Fruit fly (Drosophila melanogaster): ENCODE data around the gene CG11696.
A peak's percentile ranks its signal among the peaks of the same experiment; 100 is the strongest.

CG11696 gene

DNA sequence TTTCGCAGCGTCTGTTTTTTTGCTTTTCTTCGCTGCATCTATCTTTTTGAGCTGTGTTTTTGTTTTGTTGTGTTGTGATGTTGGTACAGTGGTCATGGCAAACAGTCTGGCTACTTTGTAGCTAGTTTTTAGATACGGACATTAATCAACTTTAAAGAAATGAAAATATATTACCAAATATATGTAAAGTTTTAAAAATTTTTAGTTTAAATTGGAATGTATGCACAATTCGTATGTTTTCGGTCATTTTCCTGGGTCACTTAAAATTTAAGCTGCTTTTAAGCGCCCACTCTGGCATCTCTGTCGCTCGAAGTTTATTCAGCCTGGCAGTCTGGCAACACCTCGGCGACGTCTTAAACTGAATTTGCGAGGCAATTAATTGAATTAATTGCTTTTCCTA lies 3.0 kb downstream of the CG11696 start, which contains the start of gene CG11695 (continued):
- TF ChIP-seq dmrt99B (tag; optimal IDR thresholded peaks at IDR 0.05): peak; percentile 57
- no peak for TF ChIP-seq grn (GFP tag; optimal IDR thresholded peaks at IDR 0.05)
- TF ChIP-seq salm (tag; optimal IDR thresholded peaks at IDR 0.05): peak; percentile 27
- TF ChIP-seq nom (GFP tag; optimal IDR thresholded peaks at IDR 0.05): peak; percentile 67
- no peak for TF ChIP-seq rib (GFP tag; IDR thresholded peaks at IDR 0.05)
- TF ChIP-seq CG11560 (tag; IDR thresholded peaks at IDR 0.05): no peak
- peak; percentile 41 to 69 for TF ChIP-seq dpn (GFP tag; optimal IDR thresholded peaks at IDR 0.05)
- peak; percentile 20 for TF ChIP-seq Side (GFP tag; optimal IDR thresholded peaks at IDR 0.05)
- peak; percentile 81 for TF ChIP-seq lilli (GFP tag; optimal IDR thresholded peaks at IDR 0.05)
- peak; percentile 24 for TF ChIP-seq Lhr (GFP tag; optimal IDR thresholded peaks at IDR 0.05)
- peak; percentile 29 for TF ChIP-seq Camta (GFP tag; optimal IDR thresholded peaks at IDR 0.05)
- TF ChIP-seq CG32767 (GFP tag; IDR thresholded peaks at IDR 0.05): peak; percentile 19; the same call in 1 of the 2 replicates
- TF ChIP-seq CG6272 (GFP tag; IDR thresholded peaks at IDR 0.05): no peak
- TF ChIP-seq Opbp (GFP tag; IDR thresholded peaks at IDR 0.05; ENCODE audit: partially characterized antibody): no peak
- TF ChIP-seq Elba2 (GFP tag; optimal IDR thresholded peaks at IDR 0.05): no peak
- TF ChIP-seq YL-1 (GFP tag; optimal IDR thresholded peaks at IDR 0.05): peak; percentile 77
- peak; percentile 62 for TF ChIP-seq CG18262 (tag; optimal IDR thresholded peaks at IDR 0.05)
- TF ChIP-seq wek (GFP tag; optimal IDR thresholded peaks at IDR 0.05): no peak
- peak; percentile 47; the same call in 1 of the 2 replicates for TF ChIP-seq esg (GFP tag; conservative IDR thresholded peaks at IDR 0.05)
- no peak for TF ChIP-seq CG7963 (GFP tag; IDR thresholded peaks at IDR 0.05; ENCODE audit: partially characterized antibody)
- peak; percentile 60 for TF ChIP-seq CG33557 (GFP tag; optimal IDR thresholded peaks at IDR 0.05)
- TF ChIP-seq nmo (GFP tag; optimal IDR thresholded peaks at IDR 0.05): peak; percentile 72
- no peak for TF ChIP-seq tup (GFP tag; optimal IDR thresholded peaks at IDR 0.05)
- TF ChIP-seq CG4707 (GFP tag; optimal IDR thresholded peaks at IDR 0.05): peak; percentile 21
- peak; percentile 60 for TF ChIP-seq Hr3 (GFP tag; optimal IDR thresholded peaks at IDR 0.05)
- TF ChIP-seq E2f2 (GFP tag; IDR thresholded peaks at IDR 0.05): peak; percentile 50
- TF ChIP-seq Hey (tag; optimal IDR thresholded peaks at IDR 0.05): no peak
- peak; percentile 35 for TF ChIP-seq pho (GFP tag; optimal IDR thresholded peaks at IDR 0.05)
- TF ChIP-seq lab (GFP tag; optimal IDR thresholded peaks at IDR 0.05): peak; percentile 75
- TF ChIP-seq HmgZ (tag; optimal IDR thresholded peaks at IDR 0.05): peak; percentile 80
- TF ChIP-seq Atf6 (GFP tag; IDR thresholded peaks at IDR 0.05): peak; percentile 34; the same call in 1 of the 2 replicates
- peak; percentile 38; the same call in 1 of the 3 replicates for TF ChIP-seq H15 (GFP tag; IDR thresholded peaks at IDR 0.05)
- peak; percentile 57 for TF ChIP-seq chn (GFP tag; optimal IDR thresholded peaks at IDR 0.05)
- TF ChIP-seq CG10959 (GFP tag; IDR thresholded peaks at IDR 0.05): no peak
- TF ChIP-seq sens (GFP tag): peak; percentile 92
- peak; percentile 60 for TF ChIP-seq Chrac-16 (GFP tag; optimal IDR thresholded peaks at IDR 0.05)
- no peak for TF ChIP-seq hbn (GFP tag; IDR thresholded peaks at IDR 0.05; ENCODE audit: partially characterized antibody)
- TF ChIP-seq Abd-B (GFP tag; optimal IDR thresholded peaks at IDR 0.05): peak; percentile 65
- no peak for TF ChIP-seq NK7.1 (GFP tag; optimal IDR thresholded peaks at IDR 0.05)
- TF ChIP-seq CG43689 (GFP tag; IDR thresholded peaks at IDR 0.05): no peak
- peak; percentile 25 for TF ChIP-seq ems (GFP tag; optimal IDR thresholded peaks at IDR 0.05)
- TF ChIP-seq CG9437 (GFP tag; optimal IDR thresholded peaks at IDR 0.05): no peak
- TF ChIP-seq lmd (GFP tag; IDR thresholded peaks at IDR 0.05): peak; percentile 64
- TF ChIP-seq HLH4C (GFP tag; IDR thresholded peaks at IDR 0.05; ENCODE audit: partially characterized antibody): no peak
- TF ChIP-seq Jarid2 (GFP tag; optimal IDR thresholded peaks at IDR 0.05): peak; percentile 22
- peak; percentile 47 for TF ChIP-seq Fer2 (tag; optimal IDR thresholded peaks at IDR 0.05)
- peak; percentile 4 for TF ChIP-seq CG17802 (tag; optimal IDR thresholded peaks at IDR 0.05)
- no peak for TF ChIP-seq crol (GFP tag; IDR thresholded peaks at IDR 0.05)
- TF ChIP-seq Rfx (GFP tag; IDR thresholded peaks at IDR 0.05): peak; percentile 81
- TF ChIP-seq tx (GFP tag; optimal IDR thresholded peaks at IDR 0.05): peak; percentile 15
- no peak for TF ChIP-seq eve (GFP tag; optimal IDR thresholded peaks at IDR 0.05)

Data from whole organism, embryonic.